Fruit fly (Drosophila melanogaster) whole organism, wandering third instar larva: Measurements from ENCODE around the gene Prosbeta3.

Experiments used
- Abd-B ChIP-seq: fragments of >200 bp; optimal IDR thresholded peaks from 2 replicates; lab custom pipeline; 2017; ENCODE audit warnings: missing biosample characterization, missing genetic modification characterization
- CG32264 ChIP-seq: fragments of 200-800 bp; sonication (Bioruptor generic); optimal IDR thresholded peaks from 2 replicates; lab custom pipeline; 2016; ENCODE audit warnings: missing biosample characterization, missing genetic modification characterization
- CG9705 ChIP-seq: fragments of 200-800 bp; sonication (Bioruptor generic); optimal IDR thresholded peaks from 2 replicates; lab custom pipeline; 2018; ENCODE audit warnings: missing biosample characterization, mild to moderate bottlenecking, missing genetic modification characterization
- CrebA ChIP-seq: fragments of 200-800 bp; sonication (Bioruptor generic); optimal IDR thresholded peaks from 2 replicates; lab custom pipeline; 2016; ENCODE audit warnings: missing biosample characterization, mild to moderate bottlenecking, missing genetic modification characterization, borderline replicate concordance
- Dfd ChIP-seq: fragments of >200 bp; optimal IDR thresholded peaks from 2 replicates; lab custom pipeline; 2017; ENCODE audit warnings: missing biosample characterization, missing genetic modification characterization
- GATAd ChIP-seq: sonication (Bioruptor generic); optimal IDR thresholded peaks from 2 replicates; lab custom pipeline; 2016; ENCODE audit warnings: missing biosample characterization, missing genetic modification characterization
- HLH106 ChIP-seq: fragments of 200-800 bp; optimal IDR thresholded peaks from 3 replicates; lab custom pipeline; 2019; ENCODE audit warnings: missing biosample characterization, mild to moderate bottlenecking, missing genetic modification characterization, moderate library complexity
- Hnf4 ChIP-seq: fragments of 200-800 bp; sonication (Bioruptor generic); optimal IDR thresholded peaks from 2 replicates; lab custom pipeline; 2016; ENCODE audit warnings: missing biosample characterization, mild to moderate bottlenecking, missing genetic modification characterization
- Hr78 ChIP-seq: fragments of >200 bp; optimal IDR thresholded peaks from 2 replicates; lab custom pipeline; 2017; ENCODE audit warnings: missing biosample characterization, missing genetic modification characterization
- Mio ChIP-seq: sonication (Bioruptor generic); optimal IDR thresholded peaks from 2 replicates; lab custom pipeline; 2016; ENCODE audit warnings: missing biosample characterization, missing genetic modification characterization
- Myc ChIP-seq: fragments of >200 bp; optimal IDR thresholded peaks from 2 replicates; lab custom pipeline; 2017
- N ChIP-seq: fragments of >200 bp; optimal IDR thresholded peaks from 2 replicates; lab custom pipeline; 2018; ENCODE audit warnings: missing biosample characterization, missing external identifiers, missing genetic modification characterization
- OdsH ChIP-seq: fragments of 200-800 bp; sonication (Bioruptor generic); optimal IDR thresholded peaks from 2 replicates; lab custom pipeline; 2016; ENCODE audit warnings: missing biosample characterization, mild to moderate bottlenecking, missing genetic modification characterization
- Rel ChIP-seq, 2 experiments: fragments of 200-800 bp; sonication (Bioruptor generic) in 1 of 2; optimal IDR thresholded peaks; 2 replicates in 1 of 2; 3 replicates in 1 of 2; lab custom pipeline; 2016 to 2019; ENCODE audit warnings: mild to moderate bottlenecking in 2 of 2, missing biosample characterization in 2 of 2, missing genetic modification characterization in 2 of 2, moderate library complexity in 1 of 2
- Sp1 ChIP-seq: fragments of 200-800 bp; sonication (Bioruptor generic); optimal IDR thresholded peaks from 3 replicates; lab custom pipeline; 2019; ENCODE audit warnings: missing biosample characterization, mild to moderate bottlenecking, missing genetic modification characterization, moderate library complexity
- Vsx2 ChIP-seq: fragments of 200-300, 225-300 bp; sonication (Bioruptor generic); optimal IDR thresholded peaks from 2 replicates; lab custom pipeline; 2018; ENCODE audit warnings: missing biosample characterization, missing genetic modification characterization; ENCODE audit not compliant: partially characterized antibody
- br ChIP-seq: fragments of 200-800 bp; sonication (Bioruptor generic); optimal IDR thresholded peaks from 2 replicates; lab custom pipeline; 2016; ENCODE audit warnings: missing biosample characterization, missing genetic modification characterization
- brk ChIP-seq: fragments of 200-800 bp; sonication (Bioruptor generic); optimal IDR thresholded peaks from 2 replicates; lab custom pipeline; 2016; ENCODE audit warnings: missing biosample characterization, mild to moderate bottlenecking, missing genetic modification characterization
- dmrt93B ChIP-seq: fragments of 200-800 bp; sonication (Bioruptor generic); optimal IDR thresholded peaks from 2 replicates; lab custom pipeline; 2018; ENCODE audit warnings: missing biosample characterization, mild to moderate bottlenecking, missing genetic modification characterization
- dsf ChIP-seq: sonication (Bioruptor generic); optimal IDR thresholded peaks from 2 replicates; lab custom pipeline; 2016; ENCODE audit warnings: missing biosample characterization, missing genetic modification characterization, borderline replicate concordance
- ey ChIP-seq: fragments of 200-800 bp; sonication (Bioruptor generic); optimal IDR thresholded peaks from 2 replicates; lab custom pipeline; 2016; ENCODE audit warnings: missing biosample characterization, missing genetic modification characterization
- fru ChIP-seq: fragments of 200-800 bp; sonication (Bioruptor generic); optimal IDR thresholded peaks from 3 replicates; lab custom pipeline; 2016; ENCODE audit warnings: missing biosample characterization, mild to moderate bottlenecking, missing genetic modification characterization
- h ChIP-seq: fragments of 200-800 bp; sonication (Bioruptor generic); optimal IDR thresholded peaks from 3 replicates; lab custom pipeline; 2016; ENCODE audit warnings: missing biosample characterization, mild to moderate bottlenecking, missing genetic modification characterization
- jim ChIP-seq: fragments of 175-275, 200-325 bp; sonication (Bioruptor generic); optimal IDR thresholded peaks from 2 replicates; lab custom pipeline; 2016; ENCODE audit warnings: missing biosample characterization, mild to moderate bottlenecking, missing genetic modification characterization
- pan ChIP-seq: fragments of >200 bp; optimal IDR thresholded peaks from 2 replicates; lab custom pipeline; 2017
- psq ChIP-seq: fragments of 200-800 bp; sonication (Bioruptor generic); optimal IDR thresholded peaks from 3 replicates; lab custom pipeline; 2017; ENCODE audit warnings: missing biosample characterization, mild to moderate bottlenecking, missing genetic modification characterization, moderate library complexity
- rgr ChIP-seq: fragments of 200-800 bp; sonication (Bioruptor generic); optimal IDR thresholded peaks from 3 replicates; lab custom pipeline; 2016; ENCODE audit warnings: missing biosample characterization, mild to moderate bottlenecking, missing genetic modification characterization
- sv ChIP-seq: fragments of 200-800 bp; sonication (Bioruptor generic); optimal IDR thresholded peaks from 3 replicates; lab custom pipeline; 2016; ENCODE audit warnings: missing biosample characterization, missing genetic modification characterization
- tai ChIP-seq: sonication (Bioruptor generic); optimal IDR thresholded peaks from 2 replicates; lab custom pipeline; 2016; ENCODE audit warnings: missing biosample characterization, missing genetic modification characterization
- usp ChIP-seq: fragments of >200 bp; optimal IDR thresholded peaks from 2 replicates; lab custom pipeline; 2017; ENCODE audit warnings: missing biosample characterization, missing genetic modification characterization
- woc ChIP-seq: sonication (Bioruptor generic); optimal IDR thresholded peaks from 2 replicates; lab custom pipeline; 2016; ENCODE audit warnings: missing biosample characterization, mild to moderate bottlenecking, missing genetic modification characterization

Prosbeta3 gene

dm6 chr3R:9029411-9029810, 23.4 kb upstream of the Prosbeta3 start:
- TF ChIP-seq Rel (GFP tag; optimal IDR thresholded peaks at IDR 0.05; lab: Kevin White, UChicago) = no peak
- peak; percentile 13 for TF ChIP-seq Rel (tag; optimal IDR thresholded peaks at IDR 0.05; lab: Kevin White, UChicago)
- no peak for TF ChIP-seq dsf (GFP tag; lab: Kevin White, UChicago)

- TF ChIP-seq CG9705 (GFP tag; lab: Kevin White, UChicago) (no peak), ey (no peak), rgr (GFP tag; lab: Kevin White, UChicago) (no peak), OdsH (no peak), brk (GFP tag; lab: Kevin White, UChicago) (no peak), Dfd (GFP tag; lab: Kevin White, UChicago) (no peak), jim (no peak), fru (GFP tag; lab: Kevin White, UChicago) (no peak), HLH106 (tag; lab: Kevin White, UChicago) (no peak), Hr78 (GFP tag; lab: Kevin White, UChicago) (no peak), dmrt93B (no peak), sv (no peak), CG32264 (GFP tag; lab: Kevin White, UChicago) (no peak), Abd-B (GFP tag; lab: Kevin White, UChicago) (no peak)
Measured at dm6 chr3R:9028690-9029089, 22.7 kb upstream of the Prosbeta3 start.

dm6 chr3R:9027082-9027481, 21.1 kb upstream of the Prosbeta3 start:
- TF ChIP-seq jim = no peak
- no peak for TF ChIP-seq tai (GFP tag; lab: Kevin White, UChicago)
- TF ChIP-seq usp (GFP tag; lab: Kevin White, UChicago) = no peak
- TF ChIP-seq psq = no peak
- no peak for TF ChIP-seq HLH106 (tag; lab: Kevin White, UChicago)
- TF ChIP-seq Myc = no peak
- TF ChIP-seq N = no peak
- TF ChIP-seq rgr (GFP tag; lab: Kevin White, UChicago) = no peak
- TF ChIP-seq CG9705 (GFP tag; lab: Kevin White, UChicago) = no peak
- no peak for TF ChIP-seq pan
- TF ChIP-seq fru (GFP tag; lab: Kevin White, UChicago) = no peak
- TF ChIP-seq woc (GFP tag; lab: Kevin White, UChicago) = no peak
- no peak for TF ChIP-seq dsf (GFP tag; lab: Kevin White, UChicago)
- TF ChIP-seq Sp1 (GFP tag; lab: Kevin White, UChicago) = no peak
- no peak for TF ChIP-seq Vsx2 (GFP tag; lab: Kevin White, UChicago)
- no peak for TF ChIP-seq Rel (GFP tag; optimal IDR thresholded peaks at IDR 0.05; lab: Kevin White, UChicago)
- TF ChIP-seq Rel (tag; optimal IDR thresholded peaks at IDR 0.05; lab: Kevin White, UChicago) = no peak
- TF ChIP-seq CrebA (GFP tag; lab: Kevin White, UChicago) = no peak
- no peak for TF ChIP-seq Abd-B (GFP tag; lab: Kevin White, UChicago)
- no peak for TF ChIP-seq Mio (GFP tag; lab: Kevin White, UChicago)
- TF ChIP-seq, all 38 proteins: peak for 0

dm6 chr3R:9024835-9025510, 18.9 kb upstream of the Prosbeta3 start:
- TF ChIP-seq Mio (GFP tag; lab: Kevin White, UChicago) (no peak), psq (no peak), Hnf4 (no peak)

dm6 chr3R:9023934-9024333, 17.9 kb upstream of the Prosbeta3 start:
- TF ChIP-seq br (GFP tag; lab: Kevin White, UChicago) (no peak), GATAd (GFP tag; lab: Kevin White, UChicago) (no peak), HLH106 (tag; lab: Kevin White, UChicago) (no peak), Myc (no peak), sv (no peak), dsf (GFP tag; lab: Kevin White, UChicago) (no peak), Vsx2 (GFP tag; lab: Kevin White, UChicago) (no peak), h (GFP tag; lab: Kevin White, UChicago) (no peak), jim (no peak), CG9705 (GFP tag; lab: Kevin White, UChicago) (no peak), pan (no peak)
